Fruit fly (Drosophila melanogaster) whole organism, wandering third instar larva: Measurements from ENCODE around the gene CG1791.

ENCODE experiments used
- CG32264 ChIP-seq: fragments of 200-800 bp; sonication (Bioruptor generic); optimal IDR thresholded peaks from 2 replicates; lab custom pipeline; 2016; ENCODE audit warnings: missing biosample characterization, missing genetic modification characterization
- CG9705 ChIP-seq: fragments of 200-800 bp; sonication (Bioruptor generic); optimal IDR thresholded peaks from 2 replicates; lab custom pipeline; 2018; ENCODE audit warnings: missing biosample characterization, mild to moderate bottlenecking, missing genetic modification characterization
- Dfd ChIP-seq: fragments of >200 bp; optimal IDR thresholded peaks from 2 replicates; lab custom pipeline; 2017; ENCODE audit warnings: missing biosample characterization, missing genetic modification characterization
- Dif ChIP-seq: fragments of 200-275, 200-300 bp; sonication (Bioruptor generic); optimal IDR thresholded peaks from 2 replicates; lab custom pipeline; 2018; ENCODE audit warnings: missing biosample characterization, missing genetic modification characterization; ENCODE audit not compliant: partially characterized antibody
- GATAd ChIP-seq: sonication (Bioruptor generic); optimal IDR thresholded peaks from 2 replicates; lab custom pipeline; 2016; ENCODE audit warnings: missing biosample characterization, missing genetic modification characterization
- HLH106 ChIP-seq: fragments of 200-800 bp; optimal IDR thresholded peaks from 3 replicates; lab custom pipeline; 2019; ENCODE audit warnings: missing biosample characterization, mild to moderate bottlenecking, missing genetic modification characterization, moderate library complexity
- Hnf4 ChIP-seq: fragments of 200-800 bp; sonication (Bioruptor generic); optimal IDR thresholded peaks from 2 replicates; lab custom pipeline; 2016; ENCODE audit warnings: missing biosample characterization, mild to moderate bottlenecking, missing genetic modification characterization
- Hr78 ChIP-seq: fragments of >200 bp; optimal IDR thresholded peaks from 2 replicates; lab custom pipeline; 2017; ENCODE audit warnings: missing biosample characterization, missing genetic modification characterization
- Jra ChIP-seq: sonication (Bioruptor generic); optimal IDR thresholded peaks from 2 replicates; lab custom pipeline; 2016; ENCODE audit warnings: missing biosample characterization, missing genetic modification characterization
- Mio ChIP-seq: sonication (Bioruptor generic); optimal IDR thresholded peaks from 2 replicates; lab custom pipeline; 2016; ENCODE audit warnings: missing biosample characterization, missing genetic modification characterization
- Myc ChIP-seq: fragments of >200 bp; optimal IDR thresholded peaks from 2 replicates; lab custom pipeline; 2017
- N ChIP-seq: fragments of >200 bp; optimal IDR thresholded peaks from 2 replicates; lab custom pipeline; 2018; ENCODE audit warnings: missing biosample characterization, missing external identifiers, missing genetic modification characterization
- OdsH ChIP-seq: fragments of 200-800 bp; sonication (Bioruptor generic); optimal IDR thresholded peaks from 2 replicates; lab custom pipeline; 2016; ENCODE audit warnings: missing biosample characterization, mild to moderate bottlenecking, missing genetic modification characterization
- Rel ChIP-seq, 2 experiments: fragments of 200-800 bp; sonication (Bioruptor generic) in 1 of 2; optimal IDR thresholded peaks; 2 replicates in 1 of 2; 3 replicates in 1 of 2; lab custom pipeline; 2016 to 2019; ENCODE audit warnings: mild to moderate bottlenecking in 2 of 2, missing biosample characterization in 2 of 2, missing genetic modification characterization in 2 of 2, moderate library complexity in 1 of 2
- Sp1 ChIP-seq: fragments of 200-800 bp; sonication (Bioruptor generic); optimal IDR thresholded peaks from 3 replicates; lab custom pipeline; 2019; ENCODE audit warnings: missing biosample characterization, mild to moderate bottlenecking, missing genetic modification characterization, moderate library complexity
- Vsx2 ChIP-seq: fragments of 200-300, 225-300 bp; sonication (Bioruptor generic); optimal IDR thresholded peaks from 2 replicates; lab custom pipeline; 2018; ENCODE audit warnings: missing biosample characterization, missing genetic modification characterization; ENCODE audit not compliant: partially characterized antibody
- brk ChIP-seq: fragments of 200-800 bp; sonication (Bioruptor generic); optimal IDR thresholded peaks from 2 replicates; lab custom pipeline; 2016; ENCODE audit warnings: missing biosample characterization, mild to moderate bottlenecking, missing genetic modification characterization
- dl ChIP-seq, 2 experiments: fragments of 175-275, 200-275 bp in 1 of 2; fragments of 200-275 bp in 1 of 2; sonication (Bioruptor generic); optimal IDR thresholded peaks; lab custom pipeline; 2018; ENCODE audit warnings: mild to moderate bottlenecking in 2 of 2, missing biosample characterization in 2 of 2, missing genetic modification characterization in 2 of 2, moderate library complexity in 2 of 2; ENCODE audit not compliant: partially characterized antibody in 2 of 2, insufficient read depth in 1 of 2
- dmrt93B ChIP-seq: fragments of 200-800 bp; sonication (Bioruptor generic); optimal IDR thresholded peaks from 2 replicates; lab custom pipeline; 2018; ENCODE audit warnings: missing biosample characterization, mild to moderate bottlenecking, missing genetic modification characterization
- dsf ChIP-seq: sonication (Bioruptor generic); optimal IDR thresholded peaks from 2 replicates; lab custom pipeline; 2016; ENCODE audit warnings: missing biosample characterization, missing genetic modification characterization, borderline replicate concordance
- ey ChIP-seq: fragments of 200-800 bp; sonication (Bioruptor generic); optimal IDR thresholded peaks from 2 replicates; lab custom pipeline; 2016; ENCODE audit warnings: missing biosample characterization, missing genetic modification characterization
- foxo ChIP-seq, 2 experiments: fragments of 200-800 bp; sonication (Bioruptor generic); optimal IDR thresholded peaks; 2 replicates in 1 of 2; 3 replicates in 1 of 2; lab custom pipeline; 2016 to 2017; ENCODE audit warnings: missing biosample characterization in 2 of 2, missing genetic modification characterization in 2 of 2
- fru ChIP-seq: fragments of 200-800 bp; sonication (Bioruptor generic); optimal IDR thresholded peaks from 3 replicates; lab custom pipeline; 2016; ENCODE audit warnings: missing biosample characterization, mild to moderate bottlenecking, missing genetic modification characterization
- h ChIP-seq: fragments of 200-800 bp; sonication (Bioruptor generic); optimal IDR thresholded peaks from 3 replicates; lab custom pipeline; 2016; ENCODE audit warnings: missing biosample characterization, mild to moderate bottlenecking, missing genetic modification characterization
- jim ChIP-seq: fragments of 175-275, 200-325 bp; sonication (Bioruptor generic); optimal IDR thresholded peaks from 2 replicates; lab custom pipeline; 2016; ENCODE audit warnings: missing biosample characterization, mild to moderate bottlenecking, missing genetic modification characterization
- lola ChIP-seq: fragments of >200 bp; optimal IDR thresholded peaks from 2 replicates; lab custom pipeline; 2017; ENCODE audit warnings: missing biosample characterization, missing genetic modification characterization
- rgr ChIP-seq: fragments of 200-800 bp; sonication (Bioruptor generic); optimal IDR thresholded peaks from 3 replicates; lab custom pipeline; 2016; ENCODE audit warnings: missing biosample characterization, mild to moderate bottlenecking, missing genetic modification characterization
- tai ChIP-seq: sonication (Bioruptor generic); optimal IDR thresholded peaks from 2 replicates; lab custom pipeline; 2016; ENCODE audit warnings: missing biosample characterization, missing genetic modification characterization
- usp ChIP-seq: fragments of >200 bp; optimal IDR thresholded peaks from 2 replicates; lab custom pipeline; 2017; ENCODE audit warnings: missing biosample characterization, missing genetic modification characterization

Gene CG1791

DNA sequence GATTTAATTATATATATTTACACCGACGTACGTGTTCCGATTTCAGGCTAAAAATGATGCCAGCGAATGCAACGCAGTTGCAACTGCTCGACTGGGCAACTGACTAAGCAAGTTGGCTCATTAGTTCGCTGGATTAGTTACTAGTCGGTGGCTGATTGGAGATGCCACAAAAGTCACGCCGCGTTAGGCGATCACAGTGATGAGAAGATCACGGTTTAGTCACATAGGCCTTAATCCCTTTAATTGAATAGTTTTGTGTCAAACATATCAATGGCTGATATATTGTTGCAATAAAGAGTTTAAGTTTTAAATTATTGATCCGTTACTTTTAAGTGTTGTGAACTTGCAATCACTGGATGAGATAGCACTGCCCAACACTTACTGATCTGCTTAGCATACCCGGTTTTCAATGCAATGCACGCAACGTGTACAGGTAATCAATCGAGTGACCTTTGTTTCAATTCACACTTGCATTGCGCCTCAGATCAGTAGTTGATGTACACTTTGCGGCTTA lies at the start of gene CG1791, which contains the start of gene CG1889:
CG1791 (minus strand) TSS at position 101 of the 514 bp plus-strand sequence.
CG1889 (plus strand) TSS at position 464 of the 514 bp plus-strand sequence.
- TF ChIP-seq CG9705 (GFP tag; lab: Kevin White, UChicago) = no peak
- no peak for TF ChIP-seq usp
- TF ChIP-seq Hnf4 (GFP tag; lab: Kevin White, UChicago) = no peak
- TF ChIP-seq Hr78 (GFP tag; lab: Kevin White, UChicago) = no peak
- TF ChIP-seq Dif (GFP tag; lab: Kevin White, UChicago) = no peak
- TF ChIP-seq Vsx2 = no peak

DNA sequence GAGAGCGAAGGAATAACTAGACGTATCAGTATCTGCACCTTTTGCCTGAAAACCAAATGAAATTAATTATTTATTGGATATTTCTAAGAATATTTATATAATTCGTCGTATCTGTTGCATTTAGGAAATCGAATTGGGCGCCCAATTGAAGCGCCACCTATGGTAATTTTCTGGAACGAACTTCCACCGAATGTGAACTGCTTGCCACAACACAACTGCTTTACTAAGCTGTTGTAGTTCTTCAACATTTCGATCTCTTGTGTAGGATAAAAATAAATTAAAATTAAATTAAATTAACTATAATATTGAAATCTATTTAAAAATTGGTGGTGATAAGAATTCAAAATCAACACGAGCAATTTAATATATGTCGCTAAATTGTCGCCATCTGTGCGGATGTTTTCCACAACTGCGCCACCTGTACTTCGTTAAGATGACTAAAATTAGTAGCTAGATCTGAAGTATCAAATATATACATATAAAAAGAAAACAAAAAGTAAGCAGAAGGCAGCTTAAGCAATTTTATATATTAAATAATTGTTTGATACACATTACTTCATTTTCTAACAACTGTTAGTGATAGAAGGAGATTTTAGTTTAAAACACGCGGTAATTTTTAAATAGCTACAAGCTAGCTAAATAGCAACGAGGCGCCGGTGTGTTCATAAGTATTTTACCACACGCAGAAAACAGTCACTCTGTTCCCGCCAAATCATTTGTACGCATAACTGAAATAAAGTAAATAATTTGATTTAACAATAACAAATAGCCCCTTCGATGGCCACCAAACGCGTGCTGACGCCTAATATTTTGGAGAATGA lies 45.3 kb upstream of the CG1791 start, which contains the start of gene Dna2:
Dna2 (plus strand) TSS at position 688 of the 821 bp plus-strand sequence.
- no peak for TF ChIP-seq Jra
- peak; percentile 82 for TF ChIP-seq Myc (lab: Kevin White, UChicago)
- TF ChIP-seq HLH106 (tag; lab: Kevin White, UChicago) = peak; percentile 37
- no peak for TF ChIP-seq dsf (GFP tag; lab: Kevin White, UChicago)
- TF ChIP-seq h (GFP tag; lab: Kevin White, UChicago) = no peak
- no peak for TF ChIP-seq Mio (GFP tag; lab: Kevin White, UChicago)
- no peak for TF ChIP-seq brk
- TF ChIP-seq Hr78 (GFP tag; lab: Kevin White, UChicago) = no peak
- TF ChIP-seq lola (GFP tag; lab: Kevin White, UChicago) = no peak
- no peak for TF ChIP-seq Sp1
- TF ChIP-seq fru (GFP tag; lab: Kevin White, UChicago) = no peak
- no peak for TF ChIP-seq OdsH (GFP tag; lab: Kevin White, UChicago)
- TF ChIP-seq foxo (GFP tag; optimal IDR thresholded peaks at IDR 0.05; lab: Kevin White, UChicago) = peak in 1 of 2 experiments; percentile 22
- TF ChIP-seq CG32264 (GFP tag; lab: Kevin White, UChicago) = no peak
- no peak for TF ChIP-seq Vsx2
- TF ChIP-seq dmrt93B (GFP tag; lab: Kevin White, UChicago) = no peak
- TF ChIP-seq jim (GFP tag; lab: Kevin White, UChicago) = no peak
- TF ChIP-seq ey (GFP tag; lab: Kevin White, UChicago) = no peak
- TF ChIP-seq tai (GFP tag; lab: Kevin White, UChicago) = no peak
- no peak for TF ChIP-seq Rel (GFP tag; optimal IDR thresholded peaks at IDR 0.05; lab: Kevin White, UChicago)
- TF ChIP-seq Rel (tag; optimal IDR thresholded peaks at IDR 0.05; lab: Kevin White, UChicago) = no peak
- TF ChIP-seq GATAd (GFP tag; lab: Kevin White, UChicago) = no peak
- no peak for TF ChIP-seq rgr (GFP tag; lab: Kevin White, UChicago)
- TF ChIP-seq dl (GFP tag; optimal IDR thresholded peaks at IDR 0.05; lab: Kevin White, UChicago; ENCODE audit: insufficient read depth in 1 of 2, partially characterized antibody in 2 of 2) = no peak

DNA sequence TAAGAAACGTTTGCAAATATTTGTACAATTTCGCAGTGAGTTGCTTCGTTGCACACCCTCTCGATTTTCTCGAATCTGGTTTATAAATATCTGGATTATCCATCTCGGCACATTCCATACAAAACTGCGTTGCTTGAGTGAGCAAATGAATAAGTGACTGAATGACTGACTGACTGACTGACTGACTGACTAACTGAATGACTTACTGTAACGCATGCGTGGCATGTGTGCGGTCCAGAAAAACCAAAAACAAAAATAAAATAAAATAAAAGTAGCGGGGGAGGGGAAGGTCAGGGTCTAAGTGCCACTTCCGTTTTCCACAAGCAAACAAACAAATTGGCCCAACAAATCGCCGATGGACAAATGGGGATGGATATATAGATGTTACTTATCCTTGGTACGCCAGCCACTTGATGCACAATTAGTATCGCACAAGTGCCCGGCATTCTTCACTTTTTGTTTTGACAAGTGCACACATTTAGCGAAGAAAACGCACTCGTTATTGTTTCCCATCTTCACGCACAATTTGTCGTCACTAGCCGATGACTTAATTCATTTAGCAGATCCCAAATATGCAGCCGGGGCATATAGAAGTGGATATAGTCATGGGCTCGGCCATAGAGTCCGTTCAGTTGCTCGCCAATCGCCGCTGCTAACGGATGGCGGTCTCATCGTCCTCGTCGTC lies 44.0 kb upstream of the CG1791 start, which contains the start of gene CG33557:
CG33557 (plus strand) TSS at position 635 of the 685 bp plus-strand sequence.
- TF ChIP-seq dl (GFP tag; optimal IDR thresholded peaks at IDR 0.05; lab: Kevin White, UChicago; ENCODE audit: insufficient read depth in 1 of 2, partially characterized antibody in 2 of 2) (no peak), OdsH (GFP tag; lab: Kevin White, UChicago) (no peak), CG32264 (GFP tag; lab: Kevin White, UChicago) (no peak), dsf (GFP tag; lab: Kevin White, UChicago) (no peak), N (GFP tag; lab: Kevin White, UChicago) (no peak), rgr (GFP tag; lab: Kevin White, UChicago) (no peak), Dfd (GFP tag; lab: Kevin White, UChicago) (no peak), lola (GFP tag; lab: Kevin White, UChicago) (no peak), Hnf4 (GFP tag; lab: Kevin White, UChicago) (no peak), usp (no peak), fru (GFP tag; lab: Kevin White, UChicago) (no peak)
